Worm (Caenorhabditis elegans) whole organism, mixed stage, embryonic: ENCODE results near the gene srx-2.

ENCODE experiments used
- blmp-1 ChIP-seq: fragments of 150-350 bp; optimal IDR thresholded peaks from 2 replicates; lab custom pipeline; 2014; ENCODE audit warnings: missing biosample characterization, missing genetic modification characterization
- nhr-28 ChIP-seq: fragments of 150-350 bp; optimal IDR thresholded peaks from 2 replicates; lab custom pipeline; 2014; ENCODE audit warnings: missing biosample characterization, missing genetic modification characterization
- pha-4 ChIP-seq: fragments of 150-350 bp; optimal IDR thresholded peaks from 2 replicates; lab custom pipeline; 2018; ENCODE audit warnings: missing biosample characterization, missing genetic modification reagents, missing genetic modification characterization
- sptf-1 ChIP-seq: sonication (generic microtip); optimal IDR thresholded peaks from 2 replicates; lab custom pipeline; 2017; ENCODE audit warnings: mild to moderate bottlenecking, missing genetic modification characterization, moderate library complexity, missing compliant biosample characterization
- ztf-11 ChIP-seq: fragments of 150-350 bp; optimal IDR thresholded peaks from 2 replicates; lab custom pipeline; 2014; ENCODE audit warnings: missing biosample characterization, missing genetic modification characterization

- TF ChIP-seq sptf-1 (no peak), nhr-28 (no peak), ztf-11 (no peak), blmp-1 (tag; lab: Kevin White, UChicago) (no peak), pha-4 (tag; lab: Kevin White, UChicago) (no peak)
Measured at ce11 chrV:9001175-9001574, 8.1 kb upstream of the srx-2 start, which contains the start of gene F59E11.2.
